Worm (Caenorhabditis elegans) whole organism, young adult: ENCODE results near the gene eri-12.

ENCODE experiments used
- B0019.2 ChIP-seq: fragments of 200-800 bp; sonication (Bioruptor generic); conservative IDR thresholded peaks from 2 replicates; pipeline ENCODE4 v1.3.6; 2022; ENCODE audit warnings: missing genetic modification reagents, missing genetic modification characterization, missing compliant biosample characterization
- B0261.1 ChIP-seq: sonication (generic microtip); optimal IDR thresholded peaks from 2 replicates; lab custom pipeline; 2016; ENCODE audit warnings: mild to moderate bottlenecking, missing genetic modification characterization, moderate library complexity, missing compliant biosample characterization
- D2030.7 ChIP-seq: fragments of 200-800 bp; sonication (Bioruptor generic); IDR thresholded peaks from 2 replicates; pipeline ENCODE4 v1.3.6; 2022; ENCODE audit warnings: missing genetic modification reagents, missing genetic modification characterization, missing compliant biosample characterization
- F55B11.4 ChIP-seq: sonication (generic microtip); optimal IDR thresholded peaks from 2 replicates; lab custom pipeline; 2016; ENCODE audit warnings: missing compliant biosample characterization, missing genetic modification characterization, borderline replicate concordance; ENCODE audit not compliant: insufficient read depth
- F57A8.1 ChIP-seq: fragments of 200-800 bp; sonication (Bioruptor generic); optimal IDR thresholded peaks from 2 replicates; lab custom pipeline; 2018; ENCODE audit warnings: mild to moderate bottlenecking, missing genetic modification characterization, moderate library complexity, missing compliant biosample characterization
- K11D2.4 ChIP-seq: fragments of 200-800 bp; sonication (Bioruptor generic); IDR thresholded peaks from 2 replicates; pipeline ENCODE4 v1.3.6; 2022; ENCODE audit warnings: missing genetic modification reagents, missing genetic modification characterization, missing compliant biosample characterization
- T26A5.8 ChIP-seq: sonication (generic microtip); optimal IDR thresholded peaks from 2 replicates; lab custom pipeline; 2016; ENCODE audit warnings: missing genetic modification characterization, missing compliant biosample characterization
- Y53G8AR.9 ChIP-seq: fragments of 200-800 bp; sonication (Bioruptor generic); conservative IDR thresholded peaks from 2 replicates; pipeline ENCODE4 v1.3.6; 2022; ENCODE audit warnings: missing genetic modification reagents, missing genetic modification characterization, missing compliant biosample characterization
- Y56A3A.18 ChIP-seq: fragments of 200-800 bp; sonication (Bioruptor generic); IDR thresholded peaks from 2 replicates; pipeline ENCODE4 v1.3.6; 2022; ENCODE audit warnings: missing genetic modification reagents, missing genetic modification characterization, missing compliant biosample characterization
- ama-1 ChIP-seq, 3 experiments: fragments of 150-350 bp in 1 of 3; sonication (generic microtip) in 2 of 3; optimal IDR thresholded peaks; 2 replicates each; lab custom pipeline; 2014 to 2018; ENCODE audit warnings: missing biosample characterization in 2 of 3, missing genetic modification characterization in 2 of 3, missing genetic modification reagents in 2 of 3
- attf-5 ChIP-seq: fragments of 200-800 bp; sonication (Bioruptor generic); optimal IDR thresholded peaks from 2 replicates; lab custom pipeline; 2018; ENCODE audit warnings: mild to moderate bottlenecking, missing genetic modification characterization, missing compliant biosample characterization
- bed-2 ChIP-seq: fragments of 200-800 bp; sonication (Bioruptor generic); IDR thresholded peaks from 2 replicates; pipeline ENCODE4 v1.3.6; 2022; ENCODE audit warnings: missing genetic modification reagents, missing genetic modification characterization, missing compliant biosample characterization
- ccch-3 ChIP-seq: fragments of 200-800 bp; sonication (Bioruptor generic); optimal IDR thresholded peaks from 2 replicates; lab custom pipeline; 2018; ENCODE audit warnings: mild to moderate bottlenecking, missing genetic modification characterization, missing compliant biosample characterization
- cebp-1 ChIP-seq, 2 experiments: fragments of 200-800 bp in 1 of 2; sonication (Bioruptor generic) in 1 of 2; sonication (generic microtip) in 1 of 2; IDR thresholded peaks in 1 of 2; optimal IDR thresholded peaks in 1 of 2; 2 replicates each; pipeline versions ENCODE4 v1.3.6 to Lab custom; 2017 to 2022; ENCODE audit warnings: missing compliant biosample characterization in 2 of 2, missing genetic modification characterization in 2 of 2, mild to moderate bottlenecking in 1 of 2, missing genetic modification reagents in 1 of 2, moderate library complexity in 1 of 2
- cebp-2 ChIP-seq: fragments of 200-800 bp; sonication (Bioruptor generic); IDR thresholded peaks from 2 replicates; pipeline ENCODE4 v1.3.6; 2022; ENCODE audit warnings: missing genetic modification characterization, missing compliant biosample characterization
- ceh-100 ChIP-seq: fragments of 200-800 bp; sonication (Bioruptor generic); IDR thresholded peaks from 2 replicates; pipeline ENCODE4 v1.3.6; 2022; ENCODE audit warnings: missing genetic modification reagents, missing genetic modification characterization, missing compliant biosample characterization
- ceh-58 ChIP-seq: fragments of 200-800 bp; sonication (Bioruptor generic); IDR thresholded peaks from 2 replicates; pipeline ENCODE4 v1.3.6; 2022; ENCODE audit warnings: missing genetic modification characterization, missing compliant biosample characterization
- ceh-91 ChIP-seq: fragments of 200-800 bp; sonication (Bioruptor generic); IDR thresholded peaks from 2 replicates; pipeline ENCODE4 v1.3.6; 2022; ENCODE audit warnings: missing genetic modification reagents, missing genetic modification characterization, missing compliant biosample characterization
- die-1 ChIP-seq: sonication (generic microtip); optimal IDR thresholded peaks from 2 replicates; lab custom pipeline; 2016; ENCODE audit warnings: missing genotype, mild to moderate bottlenecking, missing genetic modification characterization, missing compliant biosample characterization
- dpff-1 ChIP-seq: sonication (generic microtip); optimal IDR thresholded peaks from 2 replicates; lab custom pipeline; 2017; ENCODE audit warnings: mild to moderate bottlenecking, missing genetic modification characterization, missing compliant biosample characterization
- dpl-1 ChIP-seq: fragments of 150-350 bp; optimal IDR thresholded peaks from 2 replicates; lab custom pipeline; 2014; ENCODE audit warnings: missing biosample characterization, missing genetic modification reagents, missing genetic modification characterization
- efl-1 ChIP-seq: fragments of 150-350 bp; optimal IDR thresholded peaks from 2 replicates; lab custom pipeline; 2014; ENCODE audit warnings: missing biosample characterization, missing genetic modification reagents, missing genetic modification characterization
- egl-18 ChIP-seq: fragments of 200-800 bp; sonication (Bioruptor generic); IDR thresholded peaks from 2 replicates; pipeline ENCODE4 v1.3.6; 2022; ENCODE audit warnings: missing genetic modification reagents, missing genetic modification characterization, missing compliant biosample characterization
- egl-44 ChIP-seq: fragments of 200-800 bp; sonication (Bioruptor generic); IDR thresholded peaks from 2 replicates; pipeline ENCODE4 v1.3.6; 2022; ENCODE audit warnings: missing genetic modification reagents, missing genetic modification characterization, missing compliant biosample characterization
- ekl-4 ChIP-seq: fragments of 200-800 bp; sonication (Bioruptor generic); IDR thresholded peaks from 2 replicates; pipeline ENCODE4 v1.3.6; 2022; ENCODE audit warnings: missing genetic modification reagents, missing genetic modification characterization, missing compliant biosample characterization
- ets-4 ChIP-seq: fragments of 200-800 bp; sonication (Bioruptor generic); optimal IDR thresholded peaks from 2 replicates; lab custom pipeline; 2018; ENCODE audit warnings: mild to moderate bottlenecking, missing genetic modification characterization, missing compliant biosample characterization
- hlh-12 ChIP-seq: sonication (generic microtip); optimal IDR thresholded peaks from 2 replicates; lab custom pipeline; 2016; ENCODE audit warnings: missing genetic modification characterization, missing compliant biosample characterization
- hmg-1.2 ChIP-seq: fragments of 200-800 bp; sonication (Bioruptor generic); IDR thresholded peaks from 2 replicates; pipeline ENCODE4 v1.3.6; 2022; ENCODE audit warnings: missing genetic modification reagents, missing genetic modification characterization, missing compliant biosample characterization
- hmg-20 ChIP-seq: fragments of 200-800 bp; sonication (Bioruptor generic); IDR thresholded peaks from 2 replicates; pipeline ENCODE4 v1.3.6; 2022; ENCODE audit warnings: missing genetic modification reagents, missing genetic modification characterization, missing compliant biosample characterization
- lin-26 ChIP-seq: fragments of 200-800 bp; sonication (Bioruptor generic); IDR thresholded peaks from 2 replicates; pipeline ENCODE4 v1.3.6; 2022; ENCODE audit warnings: missing genetic modification reagents, missing genetic modification characterization, missing compliant biosample characterization
- lin-40 ChIP-seq: sonication (generic microtip); optimal IDR thresholded peaks from 2 replicates; lab custom pipeline; 2016; ENCODE audit warnings: missing genetic modification characterization, mild to moderate bottlenecking, missing compliant biosample characterization, missing genotype, missing genetic modification reagents
- madf-6 ChIP-seq: fragments of 200-800 bp; sonication (Bioruptor generic); IDR thresholded peaks from 2 replicates; pipeline ENCODE4 v1.3.6; 2022; ENCODE audit warnings: missing genetic modification reagents, missing genetic modification characterization, missing compliant biosample characterization
- madf-8 ChIP-seq: fragments of 200-800 bp; sonication (Bioruptor generic); conservative IDR thresholded peaks from 2 replicates; pipeline ENCODE4 v1.3.6; 2022; ENCODE audit warnings: missing genetic modification reagents, missing genetic modification characterization, missing compliant biosample characterization
- mes-4 ChIP-seq: sonication (generic microtip); optimal IDR thresholded peaks from 2 replicates; lab custom pipeline; 2016; ENCODE audit warnings: missing genotype, missing genetic modification characterization, missing compliant biosample characterization
- nfyb-1 ChIP-seq: fragments of 200-800 bp; sonication (Bioruptor generic); IDR thresholded peaks from 2 replicates; pipeline ENCODE4 v1.3.6; 2022; ENCODE audit warnings: missing genetic modification reagents, missing genetic modification characterization, missing compliant biosample characterization
- nhr-179 ChIP-seq: sonication (generic microtip); optimal IDR thresholded peaks from 2 replicates; lab custom pipeline; 2016; ENCODE audit warnings: mild to moderate bottlenecking, missing genetic modification characterization, missing compliant biosample characterization
- nhr-80 ChIP-seq: sonication (generic microtip); optimal IDR thresholded peaks from 2 replicates; lab custom pipeline; 2016; ENCODE audit warnings: missing genetic modification characterization, missing compliant biosample characterization
- rec-8 ChIP-seq, 2 experiments: sonication (generic microtip); optimal IDR thresholded peaks; 2 replicates each; lab custom pipeline; 2016; ENCODE audit warnings: mild to moderate bottlenecking in 2 of 2, missing genetic modification characterization in 2 of 2, missing genetic modification reagents in 2 of 2, missing genotype in 2 of 2, missing biosample characterization in 1 of 2, missing compliant biosample characterization in 1 of 2, moderate library complexity in 1 of 2
- repo-1 ChIP-seq: sonication (generic microtip); optimal IDR thresholded peaks from 2 replicates; lab custom pipeline; 2017; ENCODE audit warnings: mild to moderate bottlenecking, missing genetic modification characterization, missing compliant biosample characterization
- snpc-1.1 ChIP-seq: sonication (generic microtip); optimal IDR thresholded peaks from 2 replicates; lab custom pipeline; 2017; ENCODE audit warnings: missing genetic modification characterization, mild to moderate bottlenecking, missing compliant biosample characterization, antibody characterized with exemption, moderate library complexity, missing genotype, missing genetic modification reagents; ENCODE audit not compliant: insufficient read depth
- snpc-3.4 ChIP-seq: sonication (generic microtip); optimal IDR thresholded peaks from 2 replicates; lab custom pipeline; 2017; ENCODE audit warnings: missing genetic modification characterization, mild to moderate bottlenecking, missing compliant biosample characterization, antibody characterized with exemption, moderate library complexity, missing genotype, missing genetic modification reagents
- snpc-4 ChIP-seq, 5 experiments: fragments of 150-350 bp in 1 of 5; sonication (generic microtip) in 4 of 5; optimal IDR thresholded peaks; 2 replicates each; lab custom pipeline; 2014 to 2018; ENCODE audit warnings: missing genetic modification characterization in 5 of 5, missing biosample characterization in 3 of 5, antibody characterized with exemption in 2 of 5, mild to moderate bottlenecking in 2 of 5, missing compliant biosample characterization in 2 of 5, missing genotype in 2 of 5, moderate library complexity in 2 of 5, missing genetic modification reagents in 1 of 5
- tbp1 ChIP-seq: fragments of 200-800 bp; sonication (Bioruptor generic); optimal IDR thresholded peaks from 2 replicates; lab custom pipeline; 2018; ENCODE audit warnings: mild to moderate bottlenecking, missing genetic modification characterization, missing compliant biosample characterization
- xnd-1 ChIP-seq: sonication (generic microtip); optimal IDR thresholded peaks from 2 replicates; lab custom pipeline; 2016; ENCODE audit warnings: missing genotype, missing genetic modification reagents, missing genetic modification characterization, missing compliant biosample characterization
- ztf-18 ChIP-seq: sonication (generic microtip); optimal IDR thresholded peaks from 2 replicates; lab custom pipeline; 2016; ENCODE audit warnings: missing genotype, mild to moderate bottlenecking, missing genetic modification characterization, missing compliant biosample characterization

Gene eri-12

DNA sequence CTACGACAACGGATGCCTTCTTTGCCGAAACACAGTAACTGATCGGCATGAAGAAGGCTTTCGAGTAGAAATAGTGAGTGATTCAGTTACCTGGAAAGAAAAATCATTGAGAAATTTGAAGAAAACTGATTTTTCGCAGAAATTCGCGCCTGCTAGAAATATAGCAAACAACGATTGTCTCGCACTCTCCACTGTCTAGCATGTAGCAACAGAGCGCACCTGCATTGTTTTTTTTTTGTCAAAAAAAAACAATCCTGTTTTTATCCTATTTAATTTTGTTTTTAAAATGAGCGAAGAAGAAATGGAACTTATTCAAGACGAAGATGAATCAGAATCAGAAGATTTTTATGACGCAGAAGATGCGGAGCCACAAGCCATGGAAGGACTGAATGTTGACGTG, 35.6 kb upstream of the eri-12 start, which contains the start of the genes ddb-1 and M18.6 (continued):
- TF ChIP-seq tbp1 (GFP tag; lab: Kevin White, UChicago) (peak; percentile 7), ceh-58 (no peak), ama-1 (optimal IDR thresholded peaks at IDR 0.05; lab: Kevin White, UChicago) (no peak), ama-1 (GFP tag; optimal IDR thresholded peaks at IDR 0.05; lab: Kevin White, UChicago) (no peak), cebp-2 (GFP tag; lab: Robert Waterston, UW) (no peak), ceh-91 (GFP tag; lab: Robert Waterston, UW) (no peak), egl-44 (GFP tag; lab: Robert Waterston, UW) (no peak), rec-8 (tag; optimal IDR thresholded peaks at IDR 0.05; lab: Kevin White, UChicago) (no peak), nfyb-1 (no peak), madf-8 (GFP tag; lab: Robert Waterston, UW) (peak; percentile 42; the same call in 1 of the 2 replicates), madf-6 (GFP tag; lab: Robert Waterston, UW) (peak; percentile 57; the same call in 1 of the 2 replicates), ztf-18 (tag; lab: Kevin White, UChicago) (no peak), Y53G8AR.9 (GFP tag; lab: Robert Waterston, UW) (no peak), attf-5 (peak; percentile 43), lin-26 (GFP tag; lab: Robert Waterston, UW) (no peak), snpc-4 (GFP tag; optimal IDR thresholded peaks at IDR 0.05; lab: Kevin White, UChicago) (no peak), snpc-4 (tag; optimal IDR thresholded peaks at IDR 0.05; lab: Kevin White, UChicago) (peak in 2 of 4 experiments; percentile 33 to 42), hmg-20 (GFP tag; lab: Robert Waterston, UW) (no peak), F57A8.1 (GFP tag; lab: Kevin White, UChicago) (no peak), ccch-3 (no peak), repo-1 (no peak), xnd-1 (no peak), hlh-12 (tag; lab: Kevin White, UChicago) (no peak), dpl-1 (GFP tag; lab: Kevin White, UChicago) (peak; percentile 56), dpff-1 (tag; lab: Kevin White, UChicago) (no peak), T26A5.8 (no peak), ceh-100 (GFP tag; lab: Robert Waterston, UW) (no peak), egl-18 (no peak), die-1 (tag; lab: Kevin White, UChicago) (no peak), nhr-80 (tag; lab: Kevin White, UChicago) (no peak), F55B11.4 (no peak), B0019.2 (GFP tag; lab: Robert Waterston, UW) (no peak), lin-40 (tag; lab: Kevin White, UChicago) (no peak), nhr-179 (no peak), D2030.7 (GFP tag; lab: Robert Waterston, UW) (0 out of 2 replicates have a peak, but pooled peaks have one; percentile 34), efl-1 (peak; percentile 77)

DNA sequence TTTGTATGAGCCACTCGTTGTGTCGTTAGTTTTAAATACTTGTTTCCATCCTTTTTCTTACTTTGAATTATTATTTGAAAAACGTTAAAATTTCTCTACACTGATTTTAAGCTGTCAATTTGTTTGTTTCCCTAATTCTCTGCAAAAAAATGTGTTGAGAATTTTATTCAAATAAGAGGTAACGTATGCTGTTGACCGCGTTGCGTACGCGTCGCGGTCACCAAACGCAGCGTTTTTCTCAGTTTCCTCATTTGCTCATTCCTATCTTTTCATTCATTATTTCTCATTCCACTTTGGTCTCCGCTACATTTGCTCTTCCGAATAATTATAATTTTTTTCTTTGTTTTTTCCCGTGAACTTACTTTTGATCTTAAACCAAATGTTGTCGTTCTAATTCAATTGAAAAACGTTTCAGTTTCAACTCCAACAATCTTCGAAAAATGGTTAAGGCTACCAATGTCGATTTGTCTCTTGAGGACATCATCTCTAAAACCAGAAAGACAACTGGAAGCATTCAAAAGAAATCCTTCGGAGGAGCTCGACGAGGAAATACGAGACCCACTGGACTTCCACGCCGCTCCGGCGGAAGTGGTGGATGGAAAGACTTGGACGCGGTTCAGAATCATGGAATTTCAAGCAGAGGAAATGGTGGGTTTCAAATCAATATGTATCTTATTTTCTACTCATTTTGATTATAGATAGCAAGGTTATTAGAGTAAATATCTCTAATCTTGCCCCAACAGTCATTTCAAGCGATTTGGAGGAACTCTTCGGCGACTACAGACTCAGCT, 33.6 kb upstream of the eri-12 start, which contains the start of gene aly-3:
Gene aly-3, plus strand, starts transcription at position 409 of the 791 bp plus-strand sequence.
- TF ChIP-seq madf-8 (GFP tag; lab: Robert Waterston, UW) (no peak), xnd-1 (no peak), egl-44 (GFP tag; lab: Robert Waterston, UW) (no peak), mes-4 (tag; lab: Kevin White, UChicago) (no peak), lin-40 (tag; lab: Kevin White, UChicago) (no peak), bed-2 (GFP tag; lab: Robert Waterston, UW) (no peak), nhr-80 (tag; lab: Kevin White, UChicago) (peak; percentile 6), ama-1 (optimal IDR thresholded peaks at IDR 0.05; lab: Kevin White, UChicago) (no peak), ama-1 (GFP tag; optimal IDR thresholded peaks at IDR 0.05; lab: Kevin White, UChicago) (peak in 1 of 2 experiments; percentile 15), ets-4 (no peak), ekl-4 (no peak), hmg-1.2 (GFP tag; lab: Robert Waterston, UW) (no peak; the same call in 1 of the 2 replicates), ccch-3 (no peak), snpc-1.1 (tag; lab: Kevin White, UChicago) (no peak), snpc-3.4 (no peak), cebp-1 (GFP tag; IDR thresholded peaks at IDR 0.05; lab: Robert Waterston, UW) (no peak), cebp-1 (tag; optimal IDR thresholded peaks at IDR 0.05; lab: Kevin White, UChicago) (peak; percentile 8), Y56A3A.18 (no peak), K11D2.4 (no peak), B0261.1 (tag; lab: Kevin White, UChicago) (no peak)
